Worm (Caenorhabditis elegans): Measurements from ENCODE around the gene C08F11.12.
"Not testable (repeated sequence)": the region's sequence is repeated elsewhere in the genome, so short reads cannot be mapped to it uniquely, and the experiment has no call there.

- not testable (repeated sequence) for TF ChIP-seq dpl-1 (GFP tag; optimal IDR thresholded peaks at IDR 0.05); efl-1 (GFP tag; optimal IDR thresholded peaks at IDR 0.05); F10E7.11 (tag; optimal IDR thresholded peaks at IDR 0.05); rcor-1 (GFP tag; IDR thresholded peaks at IDR 0.05)
Measured at ce11 chrIV:13651411-13651810, at the start of gene C08F11.12.

Data from whole organism, young adult.